Fruit fly (Drosophila melanogaster): Measurements from ENCODE around the gene CG11583.
A peak's percentile ranks its signal among the peaks of the same experiment; 100 is the strongest.

CG11583 gene

DNA sequence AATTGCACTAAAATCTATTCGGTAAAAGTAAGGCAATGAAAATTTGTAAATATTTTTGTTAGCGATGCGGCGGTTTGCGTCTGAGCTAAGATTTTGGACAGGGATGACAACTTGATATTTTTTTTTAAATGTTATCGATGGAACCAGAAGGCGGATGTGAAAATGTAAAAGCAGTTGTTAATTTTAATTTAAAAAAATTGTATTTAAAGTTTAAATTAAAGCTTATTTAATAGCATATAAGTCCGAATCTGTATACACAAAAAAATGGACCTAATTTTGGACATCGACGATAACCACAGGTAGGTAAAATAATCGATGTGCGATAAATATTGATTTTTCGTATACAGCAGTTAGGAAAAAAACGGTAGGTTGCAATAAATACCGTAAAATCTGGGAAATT is 20.2 kb downstream of the CG11583 start, which contains the start of the genes CG11586 and VhaM9.7-a (continued):
- TF ChIP-seq vnd (GFP tag; IDR thresholded peaks at IDR 0.05; ENCODE audit: partially characterized antibody) (peak; percentile 64; the same call in 2 of the 3 replicates), CG12219 (GFP tag; optimal IDR thresholded peaks at IDR 0.05) (no peak), oc (tag; optimal IDR thresholded peaks at IDR 0.05) (no peak), CG12071 (GFP tag; optimal IDR thresholded peaks at IDR 0.05) (no peak), Mad (GFP tag; optimal IDR thresholded peaks at IDR 0.05) (peak; percentile 0), Gug (GFP tag; IDR thresholded peaks at IDR 0.05) (no peak), Dll (GFP tag; IDR thresholded peaks at IDR 0.05; ENCODE audit: partially characterized antibody) (peak; percentile 78), Trl (optimal IDR thresholded peaks at IDR 0.05) (no peak), Trl (GFP tag; optimal IDR thresholded peaks at IDR 0.05) (no peak), ftz-f1 (GFP tag; optimal IDR thresholded peaks at IDR 0.05) (no peak), CrebB (tag; optimal IDR thresholded peaks at IDR 0.05) (no peak), CG10274 (GFP tag; optimal IDR thresholded peaks at IDR 0.05) (no peak), CG32772 (GFP tag; IDR thresholded peaks at IDR 0.05) (no peak), CoRest (tag; optimal IDR thresholded peaks at IDR 0.05) (peak; percentile 36), Lpt (GFP tag; optimal IDR thresholded peaks at IDR 0.05) (no peak), hkb (optimal IDR thresholded peaks at IDR 0.05) (no peak), hkb (GFP tag; IDR thresholded peaks at IDR 0.05) (no peak), br (optimal IDR thresholded peaks at IDR 0.05) (no peak), chn (GFP tag; optimal IDR thresholded peaks at IDR 0.05) (no peak), BtbVII (GFP tag; optimal IDR thresholded peaks at IDR 0.05) (no peak), stwl (tag; optimal IDR thresholded peaks at IDR 0.05) (peak; percentile 87), sna (GFP tag; IDR thresholded peaks at IDR 0.05; ENCODE audit: partially characterized antibody) (peak; percentile 68), Nf-YA (GFP tag; IDR thresholded peaks at IDR 0.05) (no peak), Kr (GFP tag; optimal IDR thresholded peaks at IDR 0.05) (no peak), BEAF-32 (GFP tag; optimal IDR thresholded peaks at IDR 0.05) (peak; percentile 66), CG6854 (GFP tag; optimal IDR thresholded peaks at IDR 0.05) (no peak), dpn (GFP tag; optimal IDR thresholded peaks at IDR 0.05) (peak in 1 of 2 experiments; percentile 14), CG6254 (GFP tag; optimal IDR thresholded peaks at IDR 0.05) (no peak), ind (GFP tag; optimal IDR thresholded peaks at IDR 0.05) (peak; percentile 25), tin (GFP tag; optimal IDR thresholded peaks at IDR 0.05) (peak; percentile 26), cato (GFP tag; optimal IDR thresholded peaks at IDR 0.05; ENCODE audit: borderline replicate concordance) (no peak), ap (GFP tag; IDR thresholded peaks at IDR 0.05) (no peak), CG11247 (GFP tag; IDR thresholded peaks at IDR 0.05) (no peak), pan (optimal IDR thresholded peaks at IDR 0.05) (no peak), pan (GFP tag; optimal IDR thresholded peaks at IDR 0.05 in 1 of 2, IDR thresholded peaks at IDR 0.05 in 1 of 2) (no peak), Elba2 (GFP tag; optimal IDR thresholded peaks at IDR 0.05) (no peak), caup (GFP tag; optimal IDR thresholded peaks at IDR 0.05; ENCODE audit: severe bottlenecking) (no peak), HmgZ (tag; optimal IDR thresholded peaks at IDR 0.05) (peak; percentile 40), CG8089 (GFP tag; optimal IDR thresholded peaks at IDR 0.05) (no peak), B-H2 (GFP tag; optimal IDR thresholded peaks at IDR 0.05) (no peak), CG18599 (GFP tag; optimal IDR thresholded peaks at IDR 0.05) (no peak), CG17568 (GFP tag; optimal IDR thresholded peaks at IDR 0.05) (no peak), CG8281 (tag; optimal IDR thresholded peaks at IDR 0.05) (no peak), CG16813 (GFP tag; IDR thresholded peaks at IDR 0.05; ENCODE audit: partially characterized antibody) (peak; percentile 55), CG1832 (GFP tag; optimal IDR thresholded peaks at IDR 0.05) (no peak), CG10979 (tag; optimal IDR thresholded peaks at IDR 0.05) (no peak), CG11456 (GFP tag; IDR thresholded peaks at IDR 0.05) (no peak), Sry-β (GFP tag; optimal IDR thresholded peaks at IDR 0.05) (no peak), Eip74EF (GFP tag; optimal IDR thresholded peaks at IDR 0.05) (peak in 1 of 2 experiments; percentile 8), tap (tag; optimal IDR thresholded peaks at IDR 0.05) (no peak), Doc3 (GFP tag; IDR thresholded peaks at IDR 0.05; ENCODE audit: partially characterized antibody) (peak; percentile 73; the same call in 2 of the 3 replicates)
